Fruit fly (Drosophila melanogaster) whole organism, prepupa: ENCODE results near the gene CG15930.

Experiments used
- CG34406 ChIP-seq: fragments of 200-800 bp; sonication (Bioruptor generic); optimal IDR thresholded peaks from 3 replicates; lab custom pipeline; 2016; ENCODE audit warnings: missing biosample characterization, missing genetic modification characterization
- CG6792 ChIP-seq: fragments of 200-800 bp; sonication (Bioruptor generic); optimal IDR thresholded peaks from 3 replicates; lab custom pipeline; 2016; ENCODE audit warnings: missing biosample characterization, missing genetic modification characterization
- Hr4 ChIP-seq: fragments of 200-800 bp; sonication (Bioruptor generic); optimal IDR thresholded peaks from 3 replicates; lab custom pipeline; 2016; ENCODE audit warnings: missing biosample characterization, missing genetic modification characterization
- Sox102F ChIP-seq: fragments of 200-800 bp; sonication (Bioruptor generic); optimal IDR thresholded peaks from 2 replicates; lab custom pipeline; 2016; ENCODE audit warnings: missing biosample characterization, mild to moderate bottlenecking, missing genetic modification characterization
- spab ChIP-seq: fragments of 200-800 bp; sonication (Bioruptor generic); optimal IDR thresholded peaks from 2 replicates; lab custom pipeline; 2017; ENCODE audit warnings: missing biosample characterization, mild to moderate bottlenecking, missing genetic modification characterization, missing genetic modification reagents
- ss ChIP-seq, 2 experiments: fragments of 200-800 bp; sonication (Bioruptor generic); optimal IDR thresholded peaks; 2 replicates in 1 of 2; 3 replicates in 1 of 2; lab custom pipeline; 2017 to 2018; ENCODE audit warnings: mild to moderate bottlenecking in 2 of 2, missing biosample characterization in 2 of 2, missing genetic modification characterization in 2 of 2, moderate library complexity in 1 of 2

- TF ChIP-seq ss (GFP tag; optimal IDR thresholded peaks at IDR 0.05; lab: Kevin White, UChicago) (no peak), CG34406 (GFP tag; lab: Kevin White, UChicago) (no peak), CG6792 (no peak), Hr4 (no peak), spab (GFP tag; lab: Kevin White, UChicago) (no peak), Sox102F (GFP tag; lab: Kevin White, UChicago) (no peak)
Observed at dm6 chrX:5358813-5359212, 41.7 kb upstream of the CG15930 start.
